Worm (Caenorhabditis elegans) whole organism, early embryonic: ENCODE measurements around the gene cyp-31A2.
"Not testable (repeated sequence)": the region's sequence is repeated elsewhere in the genome, so short reads cannot be mapped to it uniquely, and the experiment has no call there.

Experiments used
- B0310.2 ChIP-seq: sonication (generic microtip); optimal IDR thresholded peaks from 2 replicates; lab custom pipeline; 2016; ENCODE audit warnings: mild to moderate bottlenecking, missing genetic modification characterization, missing compliant biosample characterization
- F13C5.2 ChIP-seq: sonication (generic microtip); optimal IDR thresholded peaks from 2 replicates; lab custom pipeline; 2017; ENCODE audit warnings: mild to moderate bottlenecking, missing genetic modification characterization, inconsistent platforms, missing compliant biosample characterization
- aly-1 ChIP-seq: sonication (generic microtip); optimal IDR thresholded peaks from 2 replicates; lab custom pipeline; 2016; ENCODE audit warnings: missing genetic modification characterization, missing compliant biosample characterization
- ama-1 ChIP-seq: fragments of 150-350 bp; optimal IDR thresholded peaks from 2 replicates; lab custom pipeline; 2014
- ceh-13 ChIP-seq: fragments of 200-800 bp; sonication (Bioruptor generic); optimal IDR thresholded peaks from 2 replicates; lab custom pipeline; 2018; ENCODE audit warnings: mild to moderate bottlenecking, missing genetic modification characterization, missing compliant biosample characterization
- ceh-36 ChIP-seq: sonication (generic microtip); optimal IDR thresholded peaks from 2 replicates; lab custom pipeline; 2016; ENCODE audit warnings: missing genetic modification characterization, inconsistent platforms, missing compliant biosample characterization
- ets-7 ChIP-seq: sonication (generic microtip); optimal IDR thresholded peaks from 2 replicates; lab custom pipeline; 2016; ENCODE audit warnings: missing genotype, missing genetic modification characterization, missing compliant biosample characterization
- flt-1 ChIP-seq: fragments of 200-800 bp; sonication (Bioruptor generic); IDR thresholded peaks from 2 replicates; pipeline ENCODE4 v1.3.6; 2022; ENCODE audit warnings: missing genetic modification characterization, missing compliant biosample characterization
- hmbx-1 ChIP-seq: sonication (generic microtip); optimal IDR thresholded peaks from 2 replicates; lab custom pipeline; 2016; ENCODE audit warnings: mild to moderate bottlenecking, missing genetic modification characterization, missing compliant biosample characterization
- hmg-4 ChIP-seq: fragments of 200-800 bp; sonication (Bioruptor generic); optimal IDR thresholded peaks from 2 replicates; lab custom pipeline; 2018; ENCODE audit warnings: mild to moderate bottlenecking, missing genetic modification characterization, missing compliant biosample characterization
- hnd-1 ChIP-seq: sonication (generic microtip); optimal IDR thresholded peaks from 2 replicates; lab custom pipeline; 2016; ENCODE audit warnings: missing genetic modification characterization, missing compliant biosample characterization
- pes-1 ChIP-seq: fragments of 200-800 bp; sonication (Bioruptor generic); IDR thresholded peaks from 2 replicates; pipeline ENCODE4 v1.3.6; 2022; ENCODE audit warnings: missing genetic modification reagents, missing genetic modification characterization, missing compliant biosample characterization
- scrt-1 ChIP-seq: fragments of 200-800 bp; sonication (Bioruptor generic); IDR thresholded peaks from 2 replicates; pipeline ENCODE4 v1.3.6; 2022; ENCODE audit warnings: missing genetic modification characterization, missing compliant biosample characterization
- sea-1 ChIP-seq: fragments of 200-800 bp; sonication (Bioruptor generic); conservative IDR thresholded peaks from 2 replicates; pipeline ENCODE4 v1.3.6; 2022; ENCODE audit warnings: missing genetic modification characterization, missing compliant biosample characterization
- tbx-11 ChIP-seq: fragments of 200-800 bp; sonication (Bioruptor generic); IDR thresholded peaks from 2 replicates; pipeline ENCODE4 v1.3.6; 2022; ENCODE audit warnings: missing genetic modification characterization, missing compliant biosample characterization
- tbx-37 ChIP-seq: fragments of 200-800 bp; sonication (Bioruptor generic); conservative IDR thresholded peaks from 2 replicates; pipeline ENCODE4 v1.3.6; 2022; ENCODE audit warnings: missing genetic modification reagents, missing genetic modification characterization, missing compliant biosample characterization
- tra-4 ChIP-seq: sonication (generic microtip); optimal IDR thresholded peaks from 2 replicates; lab custom pipeline; 2017; ENCODE audit warnings: missing genetic modification characterization, missing compliant biosample characterization

The cyp-31A2 gene

ce11 chrIV:11372366-11372997, 31.3 kb upstream of the cyp-31A2 start, which contains the start of gene cbd-1:
Gene cbd-1 (plus strand): TSS chrIV:11372991.
- TF ChIP-seq tra-4 (tag; lab: Kevin White, UChicago) (no peak), pes-1 (no peak), tbx-11 (GFP tag; lab: Robert Waterston, UW) (no peak)

- TF ChIP-seq hnd-1 (tag; lab: Kevin White, UChicago) = no peak
Observed at ce11 chrIV:11375713-11376112, 28.0 kb upstream of the cyp-31A2 start.

- TF ChIP-seq hmbx-1 (tag; lab: Kevin White, UChicago) (no peak), ama-1 (lab: Kevin White, UChicago) (no peak), scrt-1 (GFP tag; lab: Robert Waterston, UW) (no peak), aly-1 (tag; lab: Kevin White, UChicago) (no peak), tra-4 (tag; lab: Kevin White, UChicago) (no peak), hnd-1 (tag; lab: Kevin White, UChicago) (no peak), flt-1 (GFP tag; lab: Robert Waterston, UW) (no peak), sea-1 (no peak), ceh-13 (GFP tag; lab: Kevin White, UChicago) (no peak), F13C5.2 (tag; lab: Kevin White, UChicago) (no peak), ceh-36 (tag; lab: Kevin White, UChicago) (no peak), tbx-37 (GFP tag; lab: Robert Waterston, UW) (no peak), pes-1 (no peak), hmg-4 (no peak), tbx-11 (GFP tag; lab: Robert Waterston, UW) (no peak), B0310.2 (no peak), ets-7 (tag; lab: Kevin White, UChicago) (no peak)
Observed at ce11 chrIV:11377439-11377838, 26.3 kb upstream of the cyp-31A2 start.

- no peak for TF ChIP-seq tbx-37 (GFP tag; lab: Robert Waterston, UW)
- TF ChIP-seq tra-4 (tag; lab: Kevin White, UChicago) = no peak
Observed at ce11 chrIV:11379254-11379653, 24.5 kb upstream of the cyp-31A2 start, which contains the start of gene fbxb-76. Gene fbxb-76 (minus strand): TSS chrIV:11379354.

ce11 chrIV:11388684-11389083, 15.1 kb upstream of the cyp-31A2 start:
- TF ChIP-seq tbx-11 (GFP tag; lab: Robert Waterston, UW) (no peak), ceh-36 (tag; lab: Kevin White, UChicago) (no peak), aly-1 (tag; lab: Kevin White, UChicago) (no peak), F13C5.2 (tag; lab: Kevin White, UChicago) (no peak), hmbx-1 (tag; lab: Kevin White, UChicago) (no peak), ceh-13 (GFP tag; lab: Kevin White, UChicago) (no peak), ama-1 (lab: Kevin White, UChicago) (no peak), sea-1 (no peak), ets-7 (tag; lab: Kevin White, UChicago) (no peak), scrt-1 (GFP tag; lab: Robert Waterston, UW) (no peak), tbx-37 (GFP tag; lab: Robert Waterston, UW) (no peak), pes-1 (no peak), B0310.2 (no peak), flt-1 (GFP tag; lab: Robert Waterston, UW) (no peak), hmg-4 (no peak)

- TF ChIP-seq hmbx-1 (tag; lab: Kevin White, UChicago) (no peak), sea-1 (no peak), aly-1 (tag; lab: Kevin White, UChicago) (no peak), F13C5.2 (tag; lab: Kevin White, UChicago) (no peak), hnd-1 (tag; lab: Kevin White, UChicago) (no peak), tbx-37 (GFP tag; lab: Robert Waterston, UW) (no peak), tra-4 (tag; lab: Kevin White, UChicago) (no peak), ama-1 (lab: Kevin White, UChicago) (no peak), pes-1 (no peak), B0310.2 (no peak)
Observed at ce11 chrIV:11394243-11394642, 9.5 kb upstream of the cyp-31A2 start, which contains the start of gene tag-89. Gene tag-89 (plus strand): TSS chrIV:11394543.

- TF ChIP-seq B0310.2; ceh-13 (GFP tag; lab: Kevin White, UChicago); ceh-36 (tag; lab: Kevin White, UChicago): not testable (repeated sequence)
Observed at ce11 chrIV:11398267-11398825, 5.4 kb upstream of the cyp-31A2 start, which contains the start of gene dsl-6. Gene dsl-6 (minus strand): TSS chrIV:11398317.

ce11 chrIV:11400098-11400497, 3.7 kb upstream of the cyp-31A2 start:
- TF ChIP-seq pes-1 (0 out of 2 replicates have a peak, but pooled peaks have one; percentile 27), tbx-11 (GFP tag; lab: Robert Waterston, UW) (peak; percentile 39; the same call in 1 of the 2 replicates)
